Worm (Caenorhabditis elegans) whole organism, late embryonic: ENCODE results near the gene sre-9.

Experiments used
- ama-1 ChIP-seq: fragments of 150-350 bp; optimal IDR thresholded peaks from 2 replicates; lab custom pipeline; 2014
- ceh-45 ChIP-seq: fragments of 200-800 bp; sonication (Bioruptor generic); IDR thresholded peaks from 2 replicates; pipeline ENCODE4 v1.3.6; 2022; ENCODE audit warnings: missing genetic modification reagents, missing genetic modification characterization, missing compliant biosample characterization
- ceh-48 ChIP-seq: sonication (generic microtip); optimal IDR thresholded peaks from 2 replicates; lab custom pipeline; 2016; ENCODE audit warnings: missing genetic modification characterization, inconsistent platforms, missing compliant biosample characterization
- nhr-232 ChIP-seq: sonication (generic microtip); optimal IDR thresholded peaks from 2 replicates; lab custom pipeline; 2016; ENCODE audit warnings: missing genetic modification characterization, missing compliant biosample characterization
- pqm-1 ChIP-seq: sonication (generic microtip); optimal IDR thresholded peaks from 2 replicates; lab custom pipeline; 2016; ENCODE audit warnings: missing genetic modification characterization, missing compliant biosample characterization
- tbx-2 ChIP-seq: sonication (generic microtip); optimal IDR thresholded peaks from 2 replicates; lab custom pipeline; 2016; ENCODE audit warnings: missing genetic modification characterization, missing compliant biosample characterization
- tbx-7 ChIP-seq: sonication (generic microtip); optimal IDR thresholded peaks from 2 replicates; lab custom pipeline; 2016; ENCODE audit warnings: missing genotype, missing genetic modification characterization, missing compliant biosample characterization
- unc-42 ChIP-seq: sonication (generic microtip); optimal IDR thresholded peaks from 2 replicates; lab custom pipeline; 2016; ENCODE audit warnings: missing genotype, missing genetic modification characterization, missing compliant biosample characterization

DNA sequence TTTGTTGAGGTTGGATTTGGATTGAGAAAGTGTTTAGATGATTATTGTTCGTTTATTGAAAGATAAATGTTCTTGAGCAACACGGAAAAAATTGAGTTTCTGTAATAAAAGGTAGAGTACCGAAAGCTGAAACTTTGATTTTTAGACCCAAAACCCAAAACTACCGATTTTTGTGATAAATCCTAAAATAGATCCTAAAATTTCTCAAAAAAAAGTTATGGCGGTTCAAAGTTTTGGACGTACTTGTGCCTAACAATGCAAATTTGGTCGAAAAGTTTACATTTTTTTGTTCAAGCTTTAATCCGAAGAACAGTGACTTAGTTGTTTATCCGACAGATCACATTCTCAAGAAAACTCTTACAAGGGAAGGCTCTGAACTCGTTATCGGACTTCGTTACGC is 47.5 kb upstream of the sre-9 start, which contains the start of gene nhr-185:
- no peak for TF ChIP-seq tbx-2 (tag; lab: Kevin White, UChicago)
- no peak for TF ChIP-seq unc-42 (tag; lab: Kevin White, UChicago)
- no peak for TF ChIP-seq pqm-1
- no peak for TF ChIP-seq ama-1 (lab: Kevin White, UChicago)
- TF ChIP-seq nhr-232 (tag; lab: Kevin White, UChicago): no peak
- no peak for TF ChIP-seq ceh-45 (GFP tag; lab: Robert Waterston, UW)
- no peak for TF ChIP-seq ceh-48 (tag; lab: Kevin White, UChicago)
- TF ChIP-seq tbx-7 (tag; lab: Kevin White, UChicago): no peak
